Worm (Caenorhabditis elegans) whole organism, mixed stage, embryonic: ENCODE measurements around the gene comt-5.
A peak's percentile ranks its signal among the peaks of the same experiment; 100 is the strongest.

Experiments used
- bed-3 ChIP-seq: fragments of 200-800 bp; sonication (Bioruptor generic); optimal IDR thresholded peaks from 3 replicates; lab custom pipeline; 2018; ENCODE audit warnings: mild to moderate bottlenecking, missing genetic modification characterization, moderate library complexity, missing compliant biosample characterization
- blmp-1 ChIP-seq: fragments of 150-350 bp; optimal IDR thresholded peaks from 2 replicates; lab custom pipeline; 2014; ENCODE audit warnings: missing biosample characterization, missing genetic modification characterization
- ceh-39 ChIP-seq: fragments of 150-350 bp; optimal IDR thresholded peaks from 2 replicates; lab custom pipeline; 2014; ENCODE audit warnings: missing biosample characterization, missing genetic modification characterization
- ceh-43 ChIP-seq: fragments of 200-800 bp; sonication (Bioruptor generic); optimal IDR thresholded peaks from 2 replicates; lab custom pipeline; 2018; ENCODE audit warnings: mild to moderate bottlenecking, missing genetic modification characterization, moderate library complexity, missing compliant biosample characterization
- ceh-83 ChIP-seq: fragments of 200-800 bp; sonication (Bioruptor generic); optimal IDR thresholded peaks from 2 replicates; lab custom pipeline; 2018; ENCODE audit warnings: mild to moderate bottlenecking, missing genetic modification characterization, missing compliant biosample characterization
- ces-1 ChIP-seq: fragments of 150-350 bp; optimal IDR thresholded peaks from 2 replicates; lab custom pipeline; 2014; ENCODE audit warnings: missing biosample characterization, missing genetic modification reagents, missing genetic modification characterization
- cnd-1 ChIP-seq: fragments of 200-800 bp; sonication (Bioruptor generic); optimal IDR thresholded peaks from 2 replicates; lab custom pipeline; 2018; ENCODE audit warnings: mild to moderate bottlenecking, missing genetic modification characterization, missing compliant biosample characterization
- drap-1 ChIP-seq: fragments of 200-800 bp; sonication (Bioruptor generic); optimal IDR thresholded peaks from 3 replicates; lab custom pipeline; 2018; ENCODE audit warnings: mild to moderate bottlenecking, missing genetic modification characterization, missing compliant biosample characterization
- elt-1 ChIP-seq: sonication (generic microtip); optimal IDR thresholded peaks from 2 replicates; lab custom pipeline; 2017; ENCODE audit warnings: missing genetic modification characterization, mild to moderate bottlenecking, missing compliant biosample characterization, antibody characterized with exemption, moderate library complexity, borderline replicate concordance; ENCODE audit not compliant: insufficient read depth
- elt-3 ChIP-seq: fragments of 150-350 bp; optimal IDR thresholded peaks from 2 replicates; lab custom pipeline; 2014; ENCODE audit warnings: missing biosample characterization, missing genetic modification characterization
- flh-1 ChIP-seq: fragments of 200-800 bp; sonication (Bioruptor generic); optimal IDR thresholded peaks from 2 replicates; lab custom pipeline; 2018; ENCODE audit warnings: mild to moderate bottlenecking, missing genetic modification characterization, moderate library complexity, missing compliant biosample characterization
- ham-2 ChIP-seq: fragments of 200-800 bp; sonication (Bioruptor generic); optimal IDR thresholded peaks from 2 replicates; lab custom pipeline; 2018; ENCODE audit warnings: mild to moderate bottlenecking, missing genetic modification characterization, missing compliant biosample characterization
- hlh-1 ChIP-seq: fragments of 150-350 bp; optimal IDR thresholded peaks from 2 replicates; lab custom pipeline; 2014; ENCODE audit warnings: missing biosample characterization, missing genetic modification reagents, missing genetic modification characterization
- lin-13 ChIP-seq: fragments of 150-350 bp; optimal IDR thresholded peaks from 2 replicates; lab custom pipeline; 2014; ENCODE audit warnings: missing biosample characterization, missing genetic modification characterization
- lin-32 ChIP-seq: fragments of 200-800 bp; sonication (Bioruptor generic); optimal IDR thresholded peaks from 2 replicates; lab custom pipeline; 2018; ENCODE audit warnings: mild to moderate bottlenecking, missing genetic modification characterization, missing compliant biosample characterization
- lsy-2 ChIP-seq: fragments of 150-350 bp; optimal IDR thresholded peaks from 2 replicates; lab custom pipeline; 2014; ENCODE audit warnings: missing biosample characterization, missing genetic modification characterization
- mab-5 ChIP-seq: fragments of 150-350 bp; optimal IDR thresholded peaks from 2 replicates; lab custom pipeline; 2014; ENCODE audit warnings: missing biosample characterization, missing genetic modification characterization
- mep-1 ChIP-seq: fragments of 150-350 bp; optimal IDR thresholded peaks from 2 replicates; lab custom pipeline; 2017; ENCODE audit warnings: missing biosample characterization, missing genetic modification reagents, missing genetic modification characterization, inconsistent platforms
- mls-2 ChIP-seq: sonication (generic microtip); optimal IDR thresholded peaks from 2 replicates; lab custom pipeline; 2016; ENCODE audit warnings: mild to moderate bottlenecking, missing genetic modification characterization, moderate library complexity, missing compliant biosample characterization
- nhr-2 ChIP-seq: fragments of 150-350 bp; optimal IDR thresholded peaks from 2 replicates; lab custom pipeline; 2014; ENCODE audit warnings: missing biosample characterization, missing genetic modification characterization
- nhr-237 ChIP-seq: fragments of 150-350 bp; optimal IDR thresholded peaks from 2 replicates; lab custom pipeline; 2014; ENCODE audit warnings: missing biosample characterization, missing genetic modification characterization
- nhr-28 ChIP-seq: fragments of 150-350 bp; optimal IDR thresholded peaks from 2 replicates; lab custom pipeline; 2014; ENCODE audit warnings: missing biosample characterization, missing genetic modification characterization
- nhr-76 ChIP-seq: sonication (generic microtip); optimal IDR thresholded peaks from 2 replicates; lab custom pipeline; 2017; ENCODE audit warnings: missing biosample characterization, missing genetic modification characterization
- pha-4 ChIP-seq: fragments of 150-350 bp; optimal IDR thresholded peaks from 2 replicates; lab custom pipeline; 2018; ENCODE audit warnings: missing biosample characterization, missing genetic modification reagents, missing genetic modification characterization
- snpc-4 ChIP-seq: fragments of 150-350 bp; optimal IDR thresholded peaks from 2 replicates; lab custom pipeline; 2014; ENCODE audit warnings: missing biosample characterization, missing genetic modification characterization
- tbx-8 ChIP-seq: fragments of 200-800 bp; sonication (Bioruptor generic); optimal IDR thresholded peaks from 2 replicates; lab custom pipeline; 2018; ENCODE audit warnings: mild to moderate bottlenecking, missing genetic modification characterization, moderate library complexity, missing compliant biosample characterization
- unc-120 ChIP-seq: sonication (generic microtip); optimal IDR thresholded peaks from 2 replicates; lab custom pipeline; 2017; ENCODE audit warnings: missing genetic modification characterization, missing compliant biosample characterization; ENCODE audit not compliant: poor library complexity, severe bottlenecking
- unc-39 ChIP-seq: fragments of 150-350 bp; optimal IDR thresholded peaks from 2 replicates; lab custom pipeline; 2014; ENCODE audit warnings: missing biosample characterization, missing genetic modification characterization
- unc-62 ChIP-seq: fragments of 150-350 bp; optimal IDR thresholded peaks from 2 replicates; lab custom pipeline; 2014; ENCODE audit warnings: missing biosample characterization, missing genetic modification reagents, missing genetic modification characterization
- zip-8 ChIP-seq: fragments of 150-350 bp; optimal IDR thresholded peaks from 2 replicates; lab custom pipeline; 2014; ENCODE audit warnings: missing biosample characterization, missing genetic modification characterization

Gene comt-5

DNA sequence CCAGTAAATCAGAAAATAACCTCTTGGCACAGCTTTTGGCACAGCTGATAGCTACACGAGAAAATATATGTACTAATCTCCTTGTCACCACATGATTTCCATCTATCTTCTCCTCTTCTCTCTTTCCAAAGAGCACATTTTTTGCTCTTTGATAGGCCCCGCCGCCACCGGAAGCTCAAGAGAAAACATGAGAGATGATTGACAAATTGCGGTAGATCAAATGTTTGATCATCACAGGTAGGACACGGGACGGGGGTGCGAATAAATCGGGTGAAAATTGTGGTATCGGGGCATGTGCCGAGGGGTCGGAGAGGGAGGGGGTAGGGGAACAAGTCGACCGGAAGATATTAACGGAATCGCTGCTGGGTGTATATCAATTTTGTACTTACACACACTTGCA is 22.6 kb upstream of the comt-5 start:
- TF ChIP-seq unc-120 (tag; lab: Kevin White, UChicago) (peak; percentile 13), unc-62 (GFP tag; lab: Kevin White, UChicago) (peak; percentile 66), hlh-1 (no peak)

DNA sequence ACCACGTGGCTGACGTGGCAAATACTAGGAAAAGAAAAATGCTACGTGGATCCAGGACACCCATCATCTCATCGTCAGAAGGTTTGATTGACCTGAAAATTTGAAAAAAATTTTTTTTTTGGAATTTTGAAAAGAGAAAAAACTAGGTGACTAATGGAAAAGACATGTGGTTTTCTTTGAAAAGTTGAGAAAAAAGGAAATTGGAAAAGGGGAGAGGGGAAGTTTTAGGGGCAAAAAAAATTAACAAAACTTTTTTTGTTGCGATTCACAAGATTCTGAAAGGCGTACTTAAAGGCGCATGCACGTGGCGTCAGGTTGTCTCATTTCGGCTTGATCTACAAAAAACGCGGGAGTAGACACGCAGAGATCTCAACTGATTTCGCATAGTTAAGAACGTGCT is 19.4 kb upstream of the comt-5 start, which contains the start of gene Y40B10A.9:
Gene Y40B10A.9 (minus strand): TSS at position 101 of the 400 bp plus-strand sequence.
- no peak for TF ChIP-seq elt-1 (tag; lab: Kevin White, UChicago)
- TF ChIP-seq blmp-1 (tag; lab: Kevin White, UChicago): no peak

DNA sequence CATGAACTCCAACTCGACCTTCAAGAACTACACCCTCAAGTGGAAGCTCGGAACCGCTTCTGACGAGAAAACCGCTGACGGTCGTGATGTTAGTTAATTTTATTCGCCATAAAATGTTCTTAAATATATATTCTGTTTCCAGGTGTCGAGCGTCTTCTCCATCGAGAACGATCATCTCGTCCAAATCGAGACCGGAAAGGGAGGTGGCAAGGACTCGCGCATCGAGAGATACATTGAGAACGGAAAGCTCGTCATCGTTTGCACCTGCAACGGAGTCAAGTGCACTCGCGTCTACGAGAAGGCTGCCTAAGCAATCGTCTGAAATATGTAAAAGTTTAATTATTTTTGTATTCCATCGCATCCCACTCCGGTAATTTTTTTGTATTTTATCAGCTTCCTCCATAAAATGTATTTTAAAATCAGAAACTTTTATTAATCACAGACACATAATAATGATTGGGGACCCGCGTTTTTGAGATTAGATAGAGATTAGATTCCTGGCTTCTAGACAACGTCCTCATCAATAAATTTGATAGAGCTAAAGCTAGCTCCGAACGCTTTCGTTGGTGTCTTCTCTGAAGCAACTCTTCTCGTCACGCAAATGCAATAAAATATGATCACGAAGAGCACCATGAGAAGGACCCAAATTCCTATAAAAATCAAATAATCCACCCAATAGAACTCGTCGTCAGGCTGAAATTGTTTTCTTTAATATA is 15.5 kb upstream of the comt-5 start:
- TF ChIP-seq ceh-83 (GFP tag; lab: Kevin White, UChicago): no peak
- no peak for TF ChIP-seq snpc-4 (tag; lab: Kevin White, UChicago)
- TF ChIP-seq nhr-237 (tag; lab: Kevin White, UChicago): no peak
- TF ChIP-seq drap-1: no peak
- no peak for TF ChIP-seq bed-3 (GFP tag; lab: Kevin White, UChicago)
- TF ChIP-seq unc-62 (GFP tag; lab: Kevin White, UChicago): no peak
- TF ChIP-seq nhr-28 (tag; lab: Kevin White, UChicago): no peak
- no peak for TF ChIP-seq zip-8 (tag; lab: Kevin White, UChicago)

DNA sequence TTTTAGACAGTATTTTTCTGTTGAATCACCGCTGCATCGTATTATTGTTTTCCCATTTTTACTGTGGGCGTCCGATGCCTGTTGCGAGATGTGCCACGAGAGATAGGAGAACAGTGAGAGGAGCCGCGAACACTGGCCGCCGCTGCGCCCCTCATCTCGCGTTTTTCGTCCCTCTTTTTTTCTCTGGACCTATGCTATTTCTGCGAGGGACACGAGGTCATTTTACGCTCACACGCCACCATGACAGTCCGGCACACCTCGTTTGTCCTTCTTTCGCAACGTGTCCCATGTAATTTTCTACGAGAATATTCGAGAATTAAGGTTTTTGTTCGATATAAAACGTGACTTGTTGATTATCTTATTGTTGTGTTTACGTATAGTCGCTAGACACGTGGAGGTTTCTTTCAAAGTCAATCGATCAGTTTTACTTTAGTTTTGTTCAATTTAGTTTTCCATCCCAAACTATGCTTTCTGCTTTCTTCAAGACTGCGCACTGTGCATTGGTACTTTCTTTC is 14.6 kb upstream of the comt-5 start, which contains the start of gene lbp-9:
Gene lbp-9 (plus strand): TSS at position 465 of the 515 bp plus-strand sequence.
- TF ChIP-seq snpc-4 (tag; lab: Kevin White, UChicago): no peak
- no peak for TF ChIP-seq blmp-1 (tag; lab: Kevin White, UChicago)
- TF ChIP-seq hlh-1: no peak
- no peak for TF ChIP-seq elt-1 (tag; lab: Kevin White, UChicago)
- no peak for TF ChIP-seq lsy-2
- TF ChIP-seq unc-62 (GFP tag; lab: Kevin White, UChicago): no peak

DNA sequence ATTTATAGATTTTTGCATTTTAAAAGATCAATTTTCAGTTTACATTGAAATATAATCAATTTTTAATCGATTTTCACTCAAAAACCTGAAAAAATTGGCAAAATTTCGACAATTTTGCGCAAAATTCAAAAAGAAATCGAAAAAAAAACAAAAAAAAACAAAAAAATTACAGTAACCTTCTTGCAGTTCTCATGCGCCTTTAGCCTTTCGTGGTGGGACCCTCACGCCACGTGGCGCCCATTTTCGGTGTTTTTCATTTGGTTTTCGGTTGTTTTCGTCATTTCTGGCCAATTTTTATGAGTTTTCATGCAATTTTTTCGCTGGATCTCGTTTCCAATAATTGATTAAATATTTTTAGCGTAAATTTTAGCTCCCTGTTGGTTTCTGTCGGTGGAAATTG is 14.0 kb upstream of the comt-5 start:
- TF ChIP-seq mls-2 (no peak), ceh-83 (GFP tag; lab: Kevin White, UChicago) (no peak), snpc-4 (tag; lab: Kevin White, UChicago) (no peak), bed-3 (GFP tag; lab: Kevin White, UChicago) (no peak)
- TF ChIP-seq, all 35 proteins: peak for 0

DNA sequence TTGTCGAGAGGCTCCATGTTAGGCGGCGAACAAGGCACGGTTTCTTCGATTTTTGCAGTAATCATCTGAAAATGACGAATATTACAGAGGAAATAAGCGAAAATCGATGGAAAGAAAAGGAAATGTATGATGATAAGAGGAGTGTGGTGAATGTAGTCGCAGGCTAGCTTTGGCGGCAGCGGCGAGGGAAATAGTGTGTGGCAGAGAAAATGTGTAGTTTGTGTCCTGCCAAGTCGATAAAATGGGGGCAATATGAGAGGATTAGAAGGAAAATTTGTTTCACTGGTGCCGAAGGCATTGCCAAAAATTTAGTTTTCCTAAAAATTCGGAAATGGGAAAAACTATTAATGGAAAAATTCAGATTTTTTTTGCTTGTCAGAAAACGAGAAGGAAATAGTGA is 13.4 kb upstream of the comt-5 start, which contains the start of gene nhr-86:
Gene nhr-86 (minus strand): TSS at position 71 of the 400 bp plus-strand sequence.
- TF ChIP-seq ham-2 (GFP tag; lab: Kevin White, UChicago) (peak; percentile 53), unc-120 (tag; lab: Kevin White, UChicago) (peak; percentile 9), ceh-83 (GFP tag; lab: Kevin White, UChicago) (no peak), ceh-39 (tag; lab: Kevin White, UChicago) (peak; percentile 30), mep-1 (tag; lab: Kevin White, UChicago) (no peak), nhr-28 (tag; lab: Kevin White, UChicago) (peak; percentile 51), lin-32 (no peak), nhr-2 (tag; lab: Kevin White, UChicago) (peak; percentile 31), mls-2 (no peak)
- TF ChIP-seq, all 35 proteins: peak for 5

DNA sequence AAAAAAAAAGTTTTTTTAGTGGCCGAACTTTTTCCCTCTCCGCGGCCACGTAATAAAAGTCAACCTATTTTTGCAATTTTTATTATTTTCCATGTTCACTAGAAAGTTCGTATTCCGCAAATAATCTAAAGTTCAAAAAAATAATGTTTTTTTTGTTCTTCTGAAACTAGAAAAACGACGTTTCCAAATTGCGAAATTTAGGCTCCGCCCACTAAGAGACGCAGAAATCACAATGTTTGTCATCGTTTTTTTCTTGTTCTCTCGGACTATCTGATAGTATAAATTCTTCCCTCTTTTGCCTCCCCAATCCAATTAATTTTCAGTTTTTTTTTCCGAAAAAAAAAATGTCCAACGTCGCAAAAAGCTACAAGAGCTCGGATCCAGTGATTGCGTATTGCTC is 3.9 kb upstream of the comt-5 start, which contains the start of gene comt-3:
Gene comt-3 (plus strand): TSS at position 214 of the 400 bp plus-strand sequence.
- TF ChIP-seq flh-1 (GFP tag; lab: Kevin White, UChicago) (no peak), bed-3 (GFP tag; lab: Kevin White, UChicago) (no peak), unc-39 (tag; lab: Kevin White, UChicago) (no peak), pha-4 (tag; lab: Kevin White, UChicago) (no peak), nhr-2 (tag; lab: Kevin White, UChicago) (no peak), ham-2 (GFP tag; lab: Kevin White, UChicago) (no peak), unc-62 (GFP tag; lab: Kevin White, UChicago) (no peak), nhr-76 (no peak), lsy-2 (no peak), tbx-8 (no peak), ceh-83 (GFP tag; lab: Kevin White, UChicago) (no peak), hlh-1 (no peak), ces-1 (GFP tag; lab: Kevin White, UChicago) (no peak), mab-5 (no peak), mep-1 (tag; lab: Kevin White, UChicago) (no peak), lin-13 (no peak), cnd-1 (tag; lab: Kevin White, UChicago) (no peak), elt-3 (tag; lab: Kevin White, UChicago) (no peak), zip-8 (tag; lab: Kevin White, UChicago) (no peak), ceh-43 (GFP tag; lab: Kevin White, UChicago) (no peak)
